Worm (Caenorhabditis elegans) whole organism, L4 larva: Measurements from ENCODE around the gene scc-1.

ENCODE experiments used
- D1046.2 ChIP-seq: fragments of 200-800 bp; sonication (Bioruptor generic); IDR thresholded peaks from 2 replicates; pipeline ENCODE4 v1.3.6; 2022; ENCODE audit warnings: missing genetic modification characterization, missing compliant biosample characterization
- F37D6.2 ChIP-seq: sonication (generic microtip); optimal IDR thresholded peaks from 2 replicates; lab custom pipeline; 2016; ENCODE audit warnings: mild to moderate bottlenecking, missing genetic modification characterization, missing compliant biosample characterization
- F44E2.7 ChIP-seq: fragments of 200-800 bp; sonication (Bioruptor generic); IDR thresholded peaks from 2 replicates; pipeline ENCODE4 v2.1.2; 2022; ENCODE audit warnings: missing genetic modification characterization, missing compliant biosample characterization
- Y105C5A.15 ChIP-seq: fragments of 200-800 bp; sonication (Bioruptor generic); IDR thresholded peaks from 2 replicates; pipeline ENCODE4 v1.3.6; 2022; ENCODE audit warnings: missing genetic modification characterization, missing compliant biosample characterization
- Y48G9A.11 ChIP-seq: fragments of 200-800 bp; sonication (Bioruptor generic); IDR thresholded peaks from 2 replicates; pipeline ENCODE4 v1.3.6; 2022; ENCODE audit warnings: missing genetic modification reagents, missing genetic modification characterization, missing compliant biosample characterization
- ZK337.2 ChIP-seq: fragments of 200-800 bp; sonication (Bioruptor generic); IDR thresholded peaks from 2 replicates; pipeline ENCODE4 v1.3.6; 2022; ENCODE audit warnings: missing genetic modification reagents, missing genetic modification characterization, missing compliant biosample characterization
- ama-1 ChIP-seq: fragments of 150-350 bp; optimal IDR thresholded peaks from 2 replicates; lab custom pipeline; 2014; ENCODE audit warnings: inconsistent platforms, mixed read lengths
- attf-4 ChIP-seq: sonication (generic microtip); optimal IDR thresholded peaks from 3 replicates; lab custom pipeline; 2017; ENCODE audit warnings: missing biosample characterization, missing genetic modification characterization
- ceh-28 ChIP-seq: fragments of 150-350 bp; optimal IDR thresholded peaks from 2 replicates; lab custom pipeline; 2014; ENCODE audit warnings: missing biosample characterization, missing genetic modification reagents, missing genetic modification characterization
- ceh-44 ChIP-seq: fragments of 200-800 bp; sonication (Bioruptor generic); IDR thresholded peaks from 2 replicates; pipeline ENCODE4 v1.3.6; 2022; ENCODE audit warnings: missing genetic modification reagents, missing genetic modification characterization, missing compliant biosample characterization
- ceh-62 ChIP-seq: sonication (generic microtip); optimal IDR thresholded peaks from 2 replicates; lab custom pipeline; 2017; ENCODE audit warnings: missing biosample characterization, missing genetic modification characterization
- ceh-82 ChIP-seq: sonication (generic microtip); optimal IDR thresholded peaks from 2 replicates; lab custom pipeline; 2017; ENCODE audit warnings: missing biosample characterization, missing genetic modification characterization
- ctbp-1 ChIP-seq: fragments of 200-800 bp; sonication (Bioruptor generic); IDR thresholded peaks from 2 replicates; pipeline ENCODE4 v1.3.6; 2022; ENCODE audit warnings: missing genetic modification reagents, missing genetic modification characterization, missing compliant biosample characterization
- daf-16 ChIP-seq, 3 experiments: sonication (generic microtip); optimal IDR thresholded peaks; 2 replicates each; lab custom pipeline; 2016 to 2017; ENCODE audit warnings: missing genetic modification characterization in 3 of 3, missing genetic modification reagents in 3 of 3, mild to moderate bottlenecking in 2 of 3, missing compliant biosample characterization in 2 of 3, missing biosample characterization in 1 of 3, moderate library complexity in 1 of 3
- daf-19 ChIP-seq: fragments of 200-800 bp; sonication (Bioruptor generic); conservative IDR thresholded peaks from 2 replicates; pipeline ENCODE4 v1.3.6; 2022; ENCODE audit warnings: missing genetic modification characterization, missing compliant biosample characterization
- daf-8 ChIP-seq: fragments of 200-800 bp; sonication (Bioruptor generic); IDR thresholded peaks from 2 replicates; pipeline ENCODE4 v1.3.6; 2022; ENCODE audit warnings: missing genetic modification characterization, missing compliant biosample characterization
- dmd-9 ChIP-seq: fragments of 200-800 bp; sonication (Bioruptor generic); IDR thresholded peaks from 2 replicates; pipeline ENCODE4 v1.3.6; 2022; ENCODE audit warnings: missing genetic modification reagents, missing genetic modification characterization, missing compliant biosample characterization
- egl-43 ChIP-seq: fragments of 200-800 bp; sonication (Bioruptor generic); IDR thresholded peaks from 2 replicates; pipeline ENCODE4 v1.3.6; 2022; ENCODE audit warnings: missing genetic modification reagents, missing genetic modification characterization, missing compliant biosample characterization
- fkh-10 ChIP-seq: fragments of 150-350 bp; optimal IDR thresholded peaks from 2 replicates; lab custom pipeline; 2014; ENCODE audit warnings: missing biosample characterization, missing genetic modification reagents, missing genetic modification characterization
- gei-8 ChIP-seq: fragments of 200-800 bp; sonication (Bioruptor generic); optimal IDR thresholded peaks from 2 replicates; lab custom pipeline; 2018; ENCODE audit warnings: mild to moderate bottlenecking, missing genetic modification characterization, missing compliant biosample characterization
- hlh-11 ChIP-seq: fragments of 200-800 bp; sonication (Bioruptor generic); optimal IDR thresholded peaks from 2 replicates; lab custom pipeline; 2018; ENCODE audit warnings: mild to moderate bottlenecking, missing genetic modification characterization, missing compliant biosample characterization
- hlh-30 ChIP-seq: sonication (generic microtip); optimal IDR thresholded peaks from 2 replicates; lab custom pipeline; 2017; ENCODE audit warnings: antibody characterized with exemption, mild to moderate bottlenecking, missing genetic modification characterization, missing compliant biosample characterization; ENCODE audit not compliant: insufficient read depth
- lin-1 ChIP-seq: fragments of 200-800 bp; sonication (Bioruptor generic); IDR thresholded peaks from 2 replicates; pipeline ENCODE4 v1.3.6; 2022; ENCODE audit warnings: missing genetic modification reagents, missing genetic modification characterization, missing compliant biosample characterization
- lin-38 ChIP-seq: fragments of 200-800 bp; sonication (Bioruptor generic); IDR thresholded peaks from 2 replicates; pipeline ENCODE4 v1.3.6; 2022; ENCODE audit warnings: missing genetic modification reagents, missing genetic modification characterization, missing compliant biosample characterization
- lir-3 ChIP-seq: sonication (generic microtip); optimal IDR thresholded peaks from 2 replicates; lab custom pipeline; 2016; ENCODE audit warnings: mild to moderate bottlenecking, missing genetic modification characterization, missing compliant biosample characterization
- lsy-2 ChIP-seq, 2 experiments: fragments of 150-350 bp in 1 of 2; sonication (generic microtip) in 1 of 2; optimal IDR thresholded peaks; 2 replicates each; lab custom pipeline; 2014 to 2017; ENCODE audit warnings: missing biosample characterization in 2 of 2, missing genetic modification characterization in 2 of 2
- madf-5 ChIP-seq, 2 experiments: fragments of 200-800 bp; sonication (Bioruptor generic); IDR thresholded peaks; 2 replicates each; pipeline ENCODE4 v1.3.6; 2022; ENCODE audit warnings: missing compliant biosample characterization in 2 of 2, missing genetic modification characterization in 2 of 2
- mdl-1 ChIP-seq, 2 experiments: fragments of 150-350 bp in 1 of 2; sonication (generic microtip) in 1 of 2; optimal IDR thresholded peaks; 2 replicates each; lab custom pipeline; 2014 to 2017; ENCODE audit warnings: missing biosample characterization in 2 of 2, missing genetic modification characterization in 2 of 2
- mdt-29 ChIP-seq: fragments of 200-800 bp; sonication (Bioruptor generic); IDR thresholded peaks from 2 replicates; pipeline ENCODE4 v1.3.6; 2022; ENCODE audit warnings: missing genetic modification reagents, missing genetic modification characterization, missing compliant biosample characterization
- mep-1 ChIP-seq: fragments of 150-350 bp; sonication (generic microtip); optimal IDR thresholded peaks from 3 replicates; lab custom pipeline; 2014; ENCODE audit warnings: missing biosample characterization, missing genetic modification characterization
- mxl-3 ChIP-seq: fragments of 200-800 bp; sonication (Bioruptor generic); optimal IDR thresholded peaks from 2 replicates; lab custom pipeline; 2018; ENCODE audit warnings: mild to moderate bottlenecking, missing genetic modification characterization, missing compliant biosample characterization
- nhr-10 ChIP-seq: fragments of 150-350 bp; optimal IDR thresholded peaks from 2 replicates; lab custom pipeline; 2014; ENCODE audit warnings: missing biosample characterization, missing genetic modification characterization
- nhr-11 ChIP-seq: fragments of 150-350 bp; optimal IDR thresholded peaks from 2 replicates; lab custom pipeline; 2014; ENCODE audit warnings: missing biosample characterization, missing genetic modification characterization
- nhr-111 ChIP-seq: fragments of 200-800 bp; sonication (Bioruptor generic); optimal IDR thresholded peaks from 2 replicates; lab custom pipeline; 2018; ENCODE audit warnings: mild to moderate bottlenecking, missing genetic modification characterization, missing compliant biosample characterization
- nhr-237 ChIP-seq: sonication (generic microtip); optimal IDR thresholded peaks from 2 replicates; lab custom pipeline; 2017; ENCODE audit warnings: missing biosample characterization, missing genetic modification characterization
- nhr-25 ChIP-seq: sonication (generic microtip); optimal IDR thresholded peaks from 2 replicates; lab custom pipeline; 2017; ENCODE audit warnings: missing genetic modification characterization, mild to moderate bottlenecking, missing compliant biosample characterization, antibody characterized with exemption, moderate library complexity, borderline replicate concordance; ENCODE audit not compliant: insufficient read depth
- nhr-42 ChIP-seq: fragments of 200-800 bp; sonication (Bioruptor generic); IDR thresholded peaks from 2 replicates; pipeline ENCODE4 v1.3.6; 2022; ENCODE audit warnings: missing genetic modification characterization, missing compliant biosample characterization
- pha-4 ChIP-seq, 2 experiments: fragments of 150-350 bp in 1 of 2; fragments of 200-800 bp in 1 of 2; sonication (Bioruptor generic) in 1 of 2; IDR thresholded peaks in 1 of 2; optimal IDR thresholded peaks in 1 of 2; 2 replicates each; pipeline versions ENCODE4 v1.3.6 to Lab custom; 2014 to 2022; ENCODE audit warnings: missing genetic modification characterization in 2 of 2, missing genetic modification reagents in 2 of 2, missing biosample characterization in 1 of 2, missing compliant biosample characterization in 1 of 2
- php-3 ChIP-seq: fragments of 200-800 bp; sonication (Bioruptor generic); IDR thresholded peaks from 2 replicates; pipeline ENCODE4 v1.3.6; 2022; ENCODE audit warnings: missing genetic modification reagents, missing genetic modification characterization, missing compliant biosample characterization
- pqm-1 ChIP-seq: sonication (generic microtip); optimal IDR thresholded peaks from 2 replicates; lab custom pipeline; 2017; ENCODE audit warnings: missing biosample characterization, missing genetic modification characterization
- rbr-2 ChIP-seq: sonication (generic microtip); optimal IDR thresholded peaks from 2 replicates; lab custom pipeline; 2016; ENCODE audit warnings: missing genotype, missing genetic modification characterization, missing compliant biosample characterization
- sdz-12 ChIP-seq: fragments of 200-800 bp; sonication (Bioruptor generic); optimal IDR thresholded peaks from 2 replicates; lab custom pipeline; 2018; ENCODE audit warnings: mild to moderate bottlenecking, missing genetic modification characterization, missing compliant biosample characterization
- snpc-4 ChIP-seq: fragments of 150-350 bp; optimal IDR thresholded peaks from 2 replicates; lab custom pipeline; 2014; ENCODE audit warnings: missing biosample characterization, missing genetic modification characterization
- spr-1 ChIP-seq: sonication (generic microtip); optimal IDR thresholded peaks from 2 replicates; lab custom pipeline; 2016; ENCODE audit warnings: mild to moderate bottlenecking, missing genetic modification characterization, missing compliant biosample characterization
- tra-1 ChIP-seq: fragments of 200-800 bp; sonication (Bioruptor generic); IDR thresholded peaks from 2 replicates; pipeline ENCODE4 v1.3.6; 2022; ENCODE audit warnings: missing genetic modification reagents, missing genetic modification characterization, missing compliant biosample characterization
- unc-130 ChIP-seq: sonication (generic microtip); optimal IDR thresholded peaks from 2 replicates; lab custom pipeline; 2016; ENCODE audit warnings: missing genetic modification reagents, missing genetic modification characterization, missing compliant biosample characterization
- unc-62 ChIP-seq, 3 experiments: fragments of 150-350 bp in 1 of 3; sonication (generic microtip); optimal IDR thresholded peaks in 2 of 3; peaks in 1 of 3; 1 replicate in 1 of 3; 2 replicates in 2 of 3; lab custom pipeline; 2014 to 2017; ENCODE audit warnings: missing biosample characterization in 3 of 3, missing genetic modification characterization in 3 of 3, missing genetic modification reagents in 3 of 3, missing genotype in 1 of 3
- vab-7 ChIP-seq: fragments of 200-800 bp; sonication (Bioruptor generic); IDR thresholded peaks from 2 replicates; pipeline ENCODE4 v1.3.6; 2022; ENCODE audit warnings: missing genetic modification reagents, missing genetic modification characterization, missing compliant biosample characterization
- zip-2 ChIP-seq: fragments of 150-350 bp; optimal IDR thresholded peaks from 2 replicates; lab custom pipeline; 2014; ENCODE audit warnings: missing biosample characterization, missing genetic modification characterization
- ztf-7 ChIP-seq: fragments of 150-350 bp; optimal IDR thresholded peaks from 2 replicates; lab custom pipeline; 2014; ENCODE audit warnings: missing biosample characterization, missing genetic modification characterization

Gene scc-1

ce11 chrII:4739984-4740462, 41.5 kb downstream of the scc-1 start, which contains the start of gene eas-1 (continued):
- TF ChIP-seq gei-8 (GFP tag; lab: Kevin White, UChicago) (no peak), mep-1 (no peak), lir-3 (tag; lab: Kevin White, UChicago) (no peak), F44E2.7 (GFP tag; lab: Robert Waterston, UW) (no peak), ceh-62 (tag; lab: Kevin White, UChicago) (no peak), zip-2 (tag; lab: Kevin White, UChicago) (no peak), unc-130 (GFP tag; lab: Kevin White, UChicago) (peak; percentile 92), hlh-30 (tag; lab: Kevin White, UChicago) (peak; percentile 91), ztf-7 (tag; lab: Kevin White, UChicago) (peak; percentile 8), daf-19 (no peak), lin-1 (GFP tag; lab: Robert Waterston, UW) (peak; percentile 57), rbr-2 (tag; lab: Kevin White, UChicago) (peak; percentile 56), Y48G9A.11 (GFP tag; lab: Robert Waterston, UW) (peak; percentile 79), fkh-10 (GFP tag; lab: Kevin White, UChicago) (peak; percentile 38), madf-5 (GFP tag; IDR thresholded peaks at IDR 0.05; lab: Robert Waterston, UW) (no peak), ctbp-1 (GFP tag; lab: Robert Waterston, UW) (no peak), nhr-11 (peak; percentile 12), mdl-1 (tag; optimal IDR thresholded peaks at IDR 0.05; lab: Kevin White, UChicago) (peak; percentile 82 to 95), D1046.2 (GFP tag; lab: Robert Waterston, UW) (no peak), ZK337.2 (peak; percentile 90), egl-43 (GFP tag; lab: Robert Waterston, UW) (no peak), ama-1 (no peak), lin-38 (GFP tag; lab: Robert Waterston, UW) (peak; percentile 80), pha-4 (GFP tag; IDR thresholded peaks at IDR 0.05; lab: Robert Waterston, UW) (no peak), pha-4 (tag; optimal IDR thresholded peaks at IDR 0.05; lab: Kevin White, UChicago) (no peak), F37D6.2 (tag; lab: Kevin White, UChicago) (peak; percentile 14), snpc-4 (tag; lab: Kevin White, UChicago) (no peak), attf-4 (tag; lab: Kevin White, UChicago) (no peak), daf-8 (GFP tag; lab: Robert Waterston, UW) (no peak), hlh-11 (tag; lab: Kevin White, UChicago) (peak; percentile 71), Y105C5A.15 (no peak), ceh-44 (GFP tag; lab: Robert Waterston, UW) (no peak), mxl-3 (peak; percentile 96), lsy-2 (tag; optimal IDR thresholded peaks at IDR 0.05; lab: Kevin White, UChicago) (peak in 1 of 2 experiments; percentile 86), sdz-12 (GFP tag; lab: Kevin White, UChicago) (no peak), nhr-10 (tag; lab: Kevin White, UChicago) (no peak), vab-7 (no peak), ceh-28 (tag; lab: Kevin White, UChicago) (no peak), php-3 (no peak), spr-1 (peak; percentile 28), pqm-1 (tag; lab: Kevin White, UChicago) (no peak), ceh-82 (tag; lab: Kevin White, UChicago) (no peak), nhr-25 (no peak), dmd-9 (peak; percentile 80), nhr-237 (no peak), unc-62 (GFP tag; optimal IDR thresholded peaks at IDR 0.05 in 1 of 2; lab: Kevin White, UChicago) (peak in 1 of 2 experiments; percentile 87), unc-62 (tag; optimal IDR thresholded peaks at IDR 0.05; lab: Kevin White, UChicago) (no peak), daf-16 (GFP tag; optimal IDR thresholded peaks at IDR 0.05; lab: Kevin White, UChicago) (no peak), daf-16 (tag; optimal IDR thresholded peaks at IDR 0.05; lab: Kevin White, UChicago) (peak; percentile 42), mdt-29 (no peak), nhr-42 (GFP tag; lab: Robert Waterston, UW) (no peak), tra-1 (GFP tag; lab: Robert Waterston, UW) (peak; percentile 54; the same call in 1 of the 2 replicates), nhr-111 (GFP tag; lab: Kevin White, UChicago) (no peak)
